Worm (Caenorhabditis elegans) whole organism, L4/young adult: ENCODE measurements around the gene C53B7.2.

Source experiments
- W03F9.2 ChIP-seq: fragments of 150-350 bp; optimal IDR thresholded peaks from 2 replicates; lab custom pipeline; 2014; ENCODE audit warnings: missing biosample characterization, missing genetic modification characterization
- dao-5 ChIP-seq: sonication (generic microtip); optimal IDR thresholded peaks from 2 replicates; lab custom pipeline; 2016; ENCODE audit warnings: missing genotype, missing genetic modification characterization, moderate library complexity, missing compliant biosample characterization
- him-1 ChIP-seq: sonication (generic microtip); optimal IDR thresholded peaks from 2 replicates; lab custom pipeline; 2016; ENCODE audit warnings: missing genotype, missing genetic modification reagents, missing genetic modification characterization, missing compliant biosample characterization

- TF ChIP-seq him-1 (no peak), W03F9.2 (no peak), dao-5 (tag; lab: Kevin White, UChicago) (no peak)
These were observed 44.5 kb upstream of the C53B7.2 start for ce11 chrX:6801546-6801945.
